Worm (Caenorhabditis elegans) whole organism, young adult: ENCODE measurements around the gene shw-1.

ENCODE experiments used
- F23B12.7 ChIP-seq: sonication (generic microtip); optimal IDR thresholded peaks from 2 replicates; lab custom pipeline; 2017; ENCODE audit warnings: missing genetic modification characterization, mild to moderate bottlenecking, missing compliant biosample characterization, antibody characterized with exemption, moderate library complexity; ENCODE audit not compliant: insufficient read depth
- F37B4.10 ChIP-seq: fragments of 200-800 bp; sonication (Bioruptor generic); IDR thresholded peaks from 2 replicates; pipeline ENCODE4 v1.3.6; 2022; ENCODE audit warnings: missing genetic modification characterization, missing compliant biosample characterization
- F39B2.1 ChIP-seq: fragments of 200-800 bp; sonication (Bioruptor generic); IDR thresholded peaks from 2 replicates; pipeline ENCODE4 v1.3.6; 2022; ENCODE audit warnings: missing genetic modification reagents, missing genetic modification characterization, missing compliant biosample characterization
- F52B5.7 ChIP-seq: sonication (generic microtip); optimal IDR thresholded peaks from 2 replicates; lab custom pipeline; 2016; ENCODE audit warnings: mild to moderate bottlenecking, missing genetic modification characterization, missing compliant biosample characterization
- Y56A3A.18 ChIP-seq: fragments of 200-800 bp; sonication (Bioruptor generic); IDR thresholded peaks from 2 replicates; pipeline ENCODE4 v1.3.6; 2022; ENCODE audit warnings: missing genetic modification reagents, missing genetic modification characterization, missing compliant biosample characterization
- akir-1 ChIP-seq: fragments of 200-800 bp; sonication (Bioruptor generic); optimal IDR thresholded peaks from 2 replicates; lab custom pipeline; 2018; ENCODE audit warnings: mild to moderate bottlenecking, missing genetic modification characterization, moderate library complexity, missing compliant biosample characterization
- ceh-58 ChIP-seq: fragments of 200-800 bp; sonication (Bioruptor generic); IDR thresholded peaks from 2 replicates; pipeline ENCODE4 v1.3.6; 2022; ENCODE audit warnings: missing genetic modification characterization, missing compliant biosample characterization
- egl-44 ChIP-seq: fragments of 200-800 bp; sonication (Bioruptor generic); IDR thresholded peaks from 2 replicates; pipeline ENCODE4 v1.3.6; 2022; ENCODE audit warnings: missing genetic modification reagents, missing genetic modification characterization, missing compliant biosample characterization
- nhr-80 ChIP-seq: sonication (generic microtip); optimal IDR thresholded peaks from 2 replicates; lab custom pipeline; 2016; ENCODE audit warnings: missing genetic modification characterization, missing compliant biosample characterization

shw-1 gene

DNA sequence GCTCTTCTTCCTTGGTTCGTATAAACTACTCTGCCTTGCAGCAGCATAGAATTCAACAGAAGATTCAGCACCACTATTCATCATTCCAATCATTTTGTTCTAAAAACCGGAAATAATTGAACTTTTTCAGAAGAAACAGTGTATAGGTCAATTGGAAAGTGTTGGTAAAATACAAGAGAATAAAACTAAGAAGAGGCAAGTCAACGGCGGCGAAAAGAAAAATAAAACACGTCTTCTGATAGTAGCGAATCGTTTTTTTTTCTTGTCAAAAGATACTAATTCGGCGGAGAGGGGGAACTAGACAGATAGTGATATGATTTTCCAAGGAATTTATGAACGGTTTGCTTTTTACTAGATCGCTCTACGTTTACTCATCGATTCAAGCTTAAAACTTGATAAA is 62.2 kb downstream of the shw-1 start, which contains the start of gene F35C11.6:
TSS of gene F35C11.6 (minus strand) at position 101 of the 400 bp plus-strand sequence.
- no peak for TF ChIP-seq F39B2.1 (GFP tag; lab: Robert Waterston, UW)
- TF ChIP-seq akir-1 (GFP tag; lab: Kevin White, UChicago) = no peak
- TF ChIP-seq F37B4.10 (GFP tag; lab: Robert Waterston, UW) = no peak
- TF ChIP-seq ceh-58 (GFP tag; lab: Robert Waterston, UW) = no peak
- TF ChIP-seq egl-44 = no peak
- TF ChIP-seq nhr-80 (tag; lab: Kevin White, UChicago) = no peak
- TF ChIP-seq, all 124 proteins: peak for 0

DNA sequence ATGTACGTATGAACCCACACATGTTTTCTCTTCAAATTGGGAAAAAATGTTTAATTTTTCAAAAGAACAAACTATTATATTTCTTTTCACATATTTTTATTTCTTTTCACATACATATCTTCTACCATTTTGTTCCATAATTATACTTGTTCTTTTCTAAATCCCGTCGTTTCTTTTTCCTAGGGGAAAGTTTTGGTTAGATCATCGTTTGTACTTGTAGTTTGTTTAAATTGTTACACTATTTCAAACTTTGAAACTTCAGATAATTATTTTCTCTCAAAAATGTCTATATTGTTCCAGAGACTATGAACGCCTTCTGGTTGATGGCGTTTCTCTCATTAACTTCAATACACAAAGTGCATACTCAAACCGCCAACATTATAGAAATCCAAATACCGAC is 65.3 kb downstream of the shw-1 start, which contains the start of gene F35C11.7:
TSS of gene F35C11.7 (plus strand) at position 301 of the 400 bp plus-strand sequence.
- TF ChIP-seq F52B5.7 (tag; lab: Kevin White, UChicago) (no peak), Y56A3A.18 (GFP tag; lab: Robert Waterston, UW) (no peak), F23B12.7 (tag; lab: Kevin White, UChicago) (no peak)
